Worm (Caenorhabditis elegans) whole organism, early embryonic: Measurements from ENCODE around the gene VW02B12L.2.

Source experiments
- B0310.2 ChIP-seq: sonication (generic microtip); optimal IDR thresholded peaks from 2 replicates; lab custom pipeline; 2016; ENCODE audit warnings: mild to moderate bottlenecking, missing genetic modification characterization, missing compliant biosample characterization
- F13C5.2 ChIP-seq: sonication (generic microtip); optimal IDR thresholded peaks from 2 replicates; lab custom pipeline; 2017; ENCODE audit warnings: mild to moderate bottlenecking, missing genetic modification characterization, inconsistent platforms, missing compliant biosample characterization
- aly-1 ChIP-seq: sonication (generic microtip); optimal IDR thresholded peaks from 2 replicates; lab custom pipeline; 2016; ENCODE audit warnings: missing genetic modification characterization, missing compliant biosample characterization
- ama-1 ChIP-seq: fragments of 150-350 bp; optimal IDR thresholded peaks from 2 replicates; lab custom pipeline; 2014
- ceh-13 ChIP-seq: fragments of 200-800 bp; sonication (Bioruptor generic); optimal IDR thresholded peaks from 2 replicates; lab custom pipeline; 2018; ENCODE audit warnings: mild to moderate bottlenecking, missing genetic modification characterization, missing compliant biosample characterization
- ceh-36 ChIP-seq: sonication (generic microtip); optimal IDR thresholded peaks from 2 replicates; lab custom pipeline; 2016; ENCODE audit warnings: missing genetic modification characterization, inconsistent platforms, missing compliant biosample characterization
- ets-7 ChIP-seq: sonication (generic microtip); optimal IDR thresholded peaks from 2 replicates; lab custom pipeline; 2016; ENCODE audit warnings: missing genotype, missing genetic modification characterization, missing compliant biosample characterization
- flt-1 ChIP-seq: fragments of 200-800 bp; sonication (Bioruptor generic); IDR thresholded peaks from 2 replicates; pipeline ENCODE4 v1.3.6; 2022; ENCODE audit warnings: missing genetic modification characterization, missing compliant biosample characterization
- hmbx-1 ChIP-seq: sonication (generic microtip); optimal IDR thresholded peaks from 2 replicates; lab custom pipeline; 2016; ENCODE audit warnings: mild to moderate bottlenecking, missing genetic modification characterization, missing compliant biosample characterization
- hmg-4 ChIP-seq: fragments of 200-800 bp; sonication (Bioruptor generic); optimal IDR thresholded peaks from 2 replicates; lab custom pipeline; 2018; ENCODE audit warnings: mild to moderate bottlenecking, missing genetic modification characterization, missing compliant biosample characterization
- hnd-1 ChIP-seq: sonication (generic microtip); optimal IDR thresholded peaks from 2 replicates; lab custom pipeline; 2016; ENCODE audit warnings: missing genetic modification characterization, missing compliant biosample characterization
- pes-1 ChIP-seq: fragments of 200-800 bp; sonication (Bioruptor generic); IDR thresholded peaks from 2 replicates; pipeline ENCODE4 v1.3.6; 2022; ENCODE audit warnings: missing genetic modification reagents, missing genetic modification characterization, missing compliant biosample characterization
- scrt-1 ChIP-seq: fragments of 200-800 bp; sonication (Bioruptor generic); IDR thresholded peaks from 2 replicates; pipeline ENCODE4 v1.3.6; 2022; ENCODE audit warnings: missing genetic modification characterization, missing compliant biosample characterization
- sea-1 ChIP-seq: fragments of 200-800 bp; sonication (Bioruptor generic); conservative IDR thresholded peaks from 2 replicates; pipeline ENCODE4 v1.3.6; 2022; ENCODE audit warnings: missing genetic modification characterization, missing compliant biosample characterization
- tbx-11 ChIP-seq: fragments of 200-800 bp; sonication (Bioruptor generic); IDR thresholded peaks from 2 replicates; pipeline ENCODE4 v1.3.6; 2022; ENCODE audit warnings: missing genetic modification characterization, missing compliant biosample characterization
- tbx-37 ChIP-seq: fragments of 200-800 bp; sonication (Bioruptor generic); conservative IDR thresholded peaks from 2 replicates; pipeline ENCODE4 v1.3.6; 2022; ENCODE audit warnings: missing genetic modification reagents, missing genetic modification characterization, missing compliant biosample characterization
- tra-4 ChIP-seq: sonication (generic microtip); optimal IDR thresholded peaks from 2 replicates; lab custom pipeline; 2017; ENCODE audit warnings: missing genetic modification characterization, missing compliant biosample characterization

Gene VW02B12L.2

ce11 chrII:11455715-11456114, 15.6 kb upstream of the VW02B12L.2 start:
- TF ChIP-seq tra-4 (tag; lab: Kevin White, UChicago), result no peak
- TF ChIP-seq hmg-4, result no peak
- no peak for TF ChIP-seq ceh-36 (tag; lab: Kevin White, UChicago)
- TF ChIP-seq tbx-11 (GFP tag; lab: Robert Waterston, UW), result no peak
- no peak for TF ChIP-seq B0310.2 (tag; lab: Kevin White, UChicago)
- TF ChIP-seq sea-1 (GFP tag; lab: Robert Waterston, UW), result no peak
- TF ChIP-seq hnd-1, result no peak
- no peak for TF ChIP-seq ets-7
- no peak for TF ChIP-seq ama-1 (lab: Kevin White, UChicago)
- no peak for TF ChIP-seq tbx-37 (GFP tag; lab: Robert Waterston, UW)
- TF ChIP-seq pes-1, result no peak
- TF ChIP-seq ceh-13 (GFP tag; lab: Kevin White, UChicago), result no peak
- TF ChIP-seq flt-1, result no peak
- TF ChIP-seq hmbx-1 (tag; lab: Kevin White, UChicago), result no peak
- TF ChIP-seq aly-1 (tag; lab: Kevin White, UChicago), result no peak
- TF ChIP-seq F13C5.2, result no peak
- TF ChIP-seq scrt-1 (GFP tag; lab: Robert Waterston, UW), result no peak

ce11 chrII:11455140-11455539, 15.0 kb upstream of the VW02B12L.2 start:
- no peak for TF ChIP-seq hmg-4
- TF ChIP-seq B0310.2 (tag; lab: Kevin White, UChicago), result no peak
- no peak for TF ChIP-seq hnd-1
- TF ChIP-seq tra-4 (tag; lab: Kevin White, UChicago), result no peak
- no peak for TF ChIP-seq ama-1 (lab: Kevin White, UChicago)
- TF ChIP-seq F13C5.2, result no peak
- no peak for TF ChIP-seq flt-1
- TF ChIP-seq ceh-36 (tag; lab: Kevin White, UChicago), result no peak
- no peak for TF ChIP-seq tbx-37 (GFP tag; lab: Robert Waterston, UW)
- no peak for TF ChIP-seq scrt-1 (GFP tag; lab: Robert Waterston, UW)
- no peak for TF ChIP-seq tbx-11 (GFP tag; lab: Robert Waterston, UW)

- TF ChIP-seq ama-1 (lab: Kevin White, UChicago), result no peak
- TF ChIP-seq ets-7, result no peak
- TF ChIP-seq sea-1 (GFP tag; lab: Robert Waterston, UW), result no peak
- no peak for TF ChIP-seq hnd-1
- TF ChIP-seq hmbx-1 (tag; lab: Kevin White, UChicago), result no peak
- TF ChIP-seq ceh-13 (GFP tag; lab: Kevin White, UChicago), result no peak
- TF ChIP-seq B0310.2 (tag; lab: Kevin White, UChicago), result no peak
- no peak for TF ChIP-seq aly-1 (tag; lab: Kevin White, UChicago)
- TF ChIP-seq scrt-1 (GFP tag; lab: Robert Waterston, UW), result no peak
- no peak for TF ChIP-seq flt-1
- no peak for TF ChIP-seq F13C5.2
- no peak for TF ChIP-seq tra-4 (tag; lab: Kevin White, UChicago)
- no peak for TF ChIP-seq pes-1
- no peak for TF ChIP-seq tbx-37 (GFP tag; lab: Robert Waterston, UW)
- no peak for TF ChIP-seq tbx-11 (GFP tag; lab: Robert Waterston, UW)
- no peak for TF ChIP-seq ceh-36 (tag; lab: Kevin White, UChicago)
- no peak for TF ChIP-seq hmg-4
Measured at ce11 chrII:11453639-11454038, 13.5 kb upstream of the VW02B12L.2 start.

- TF ChIP-seq ceh-36 (tag; lab: Kevin White, UChicago) (peak; percentile 62), ama-1 (lab: Kevin White, UChicago) (no peak), scrt-1 (GFP tag; lab: Robert Waterston, UW) (peak; percentile 48; the same call in 1 of the 2 replicates), B0310.2 (tag; lab: Kevin White, UChicago) (no peak), hmbx-1 (tag; lab: Kevin White, UChicago) (no peak), flt-1 (no peak), hnd-1 (no peak), hmg-4 (peak; percentile 55), pes-1 (peak; percentile 54; the same call in 1 of the 2 replicates), sea-1 (GFP tag; lab: Robert Waterston, UW) (no peak), tbx-11 (GFP tag; lab: Robert Waterston, UW) (no peak), aly-1 (tag; lab: Kevin White, UChicago) (peak; percentile 73), ets-7 (no peak), tbx-37 (GFP tag; lab: Robert Waterston, UW) (0 out of 2 replicates have a peak, but pooled peaks have one; percentile 8), ceh-13 (GFP tag; lab: Kevin White, UChicago) (no peak), tra-4 (tag; lab: Kevin White, UChicago) (peak; percentile 30), F13C5.2 (peak; percentile 4)
Measured at ce11 chrII:11453025-11453424, 12.9 kb upstream of the VW02B12L.2 start, which contains the start of gene rsp-1. rsp-1 (plus strand) TSS chrII:11453362.

ce11 chrII:11452498-11453005, 12.4 kb upstream of the VW02B12L.2 start, which contains the start of gene rsp-2:
rsp-2 (minus strand) TSS chrII:11452955.
- TF ChIP-seq F13C5.2, result no peak
- TF ChIP-seq flt-1, result no peak
- no peak for TF ChIP-seq ceh-13 (GFP tag; lab: Kevin White, UChicago)
- no peak for TF ChIP-seq ets-7
- TF ChIP-seq tra-4 (tag; lab: Kevin White, UChicago), result no peak
- TF ChIP-seq sea-1 (GFP tag; lab: Robert Waterston, UW), result no peak
- TF ChIP-seq tbx-37 (GFP tag; lab: Robert Waterston, UW), result no peak
- TF ChIP-seq aly-1 (tag; lab: Kevin White, UChicago), result no peak
- no peak for TF ChIP-seq hmbx-1 (tag; lab: Kevin White, UChicago)
- no peak for TF ChIP-seq ama-1 (lab: Kevin White, UChicago)
- TF ChIP-seq hnd-1, result no peak
- no peak for TF ChIP-seq scrt-1 (GFP tag; lab: Robert Waterston, UW)
- TF ChIP-seq ceh-36 (tag; lab: Kevin White, UChicago), result no peak
- no peak for TF ChIP-seq B0310.2 (tag; lab: Kevin White, UChicago)

ce11 chrII:11451738-11452137, 11.6 kb upstream of the VW02B12L.2 start:
- TF ChIP-seq tbx-37 (GFP tag; lab: Robert Waterston, UW) (no peak), ama-1 (lab: Kevin White, UChicago) (no peak), hmbx-1 (tag; lab: Kevin White, UChicago) (no peak), pes-1 (no peak), F13C5.2 (no peak), hmg-4 (no peak), aly-1 (tag; lab: Kevin White, UChicago) (no peak), ceh-13 (GFP tag; lab: Kevin White, UChicago) (no peak), ceh-36 (tag; lab: Kevin White, UChicago) (no peak), B0310.2 (tag; lab: Kevin White, UChicago) (no peak), sea-1 (GFP tag; lab: Robert Waterston, UW) (no peak), ets-7 (no peak), flt-1 (no peak), hnd-1 (no peak), tbx-11 (GFP tag; lab: Robert Waterston, UW) (no peak), scrt-1 (GFP tag; lab: Robert Waterston, UW) (no peak), tra-4 (tag; lab: Kevin White, UChicago) (no peak)
